Fruit fly (Drosophila melanogaster) whole organism, pupa: ENCODE data around the gene CG6951.

ENCODE experiments used
- CG10348 ChIP-seq: fragments of 200-800 bp; sonication (Bioruptor generic); IDR thresholded peaks from 2 replicates; pipeline ENCODE4 v1.3.6; 2022; ENCODE audit warnings: missing biosample characterization, missing genetic modification characterization
- CG12605 ChIP-seq: fragments of 200-800 bp; sonication (Bioruptor generic); IDR thresholded peaks from 2 replicates; pipeline ENCODE4 v1.3.6; 2022; ENCODE audit warnings: missing biosample characterization, missing genetic modification characterization
- CG13204 ChIP-seq: fragments of 200-800 bp; sonication (Bioruptor generic); optimal IDR thresholded peaks from 2 replicates; lab custom pipeline; 2018; ENCODE audit warnings: missing biosample characterization, mild to moderate bottlenecking, missing genetic modification characterization, moderate library complexity
- CG14655 ChIP-seq: fragments of 200-800 bp; sonication (Bioruptor generic); optimal IDR thresholded peaks from 3 replicates; lab custom pipeline; 2017; ENCODE audit warnings: mild to moderate bottlenecking, missing biosample characterization, missing genetic modification reagents, missing genetic modification characterization
- CG15710 ChIP-seq: fragments of 200-800 bp; sonication (Bioruptor generic); optimal IDR thresholded peaks from 2 replicates; lab custom pipeline; 2018; ENCODE audit warnings: missing biosample characterization, mild to moderate bottlenecking, missing genetic modification characterization, moderate library complexity
- CG17806 ChIP-seq: fragments of 200-800 bp; sonication (Bioruptor generic); optimal IDR thresholded peaks from 2 replicates; lab custom pipeline; 2018; ENCODE audit warnings: missing biosample characterization, mild to moderate bottlenecking, missing genetic modification characterization, moderate library complexity
- CG32121 ChIP-seq: fragments of 200-800 bp; sonication (Bioruptor generic); IDR thresholded peaks from 2 replicates; pipeline ENCODE4 v1.3.6; 2022; ENCODE audit warnings: missing biosample characterization, missing genetic modification characterization
- CG34367 ChIP-seq: fragments of 200-800 bp; sonication (Bioruptor generic); optimal IDR thresholded peaks from 2 replicates; lab custom pipeline; 2018; ENCODE audit warnings: missing biosample characterization, mild to moderate bottlenecking, missing genetic modification characterization
- CG4496 ChIP-seq: fragments of 200-800 bp; sonication (Bioruptor generic); IDR thresholded peaks from 3 replicates; pipeline ENCODE4 v1.3.6; 2022; ENCODE audit warnings: missing biosample characterization, missing genetic modification characterization
- CG8159 ChIP-seq: fragments of 200-800 bp; sonication (Bioruptor generic); optimal IDR thresholded peaks from 3 replicates; lab custom pipeline; 2018; ENCODE audit warnings: missing biosample characterization, mild to moderate bottlenecking, missing genetic modification characterization, moderate library complexity
- CG8301 ChIP-seq: fragments of 200-800 bp; sonication (Bioruptor generic); optimal IDR thresholded peaks from 2 replicates; lab custom pipeline; 2018; ENCODE audit warnings: missing biosample characterization, mild to moderate bottlenecking, missing genetic modification characterization
- CG9948 ChIP-seq: fragments of 200-800 bp; sonication (Bioruptor generic); optimal IDR thresholded peaks from 2 replicates; lab custom pipeline; 2018; ENCODE audit warnings: missing biosample characterization, mild to moderate bottlenecking, missing genetic modification characterization, moderate library complexity
- D1 ChIP-seq: fragments of 200-800 bp; sonication (Bioruptor generic); optimal IDR thresholded peaks from 2 replicates; lab custom pipeline; 2018; ENCODE audit warnings: missing biosample characterization, mild to moderate bottlenecking, missing genetic modification characterization, moderate library complexity
- EcR ChIP-seq: fragments of 200-800 bp; sonication (Bioruptor generic); optimal IDR thresholded peaks from 3 replicates; lab custom pipeline; 2019; ENCODE audit warnings: missing biosample characterization, missing genetic modification characterization, mild to moderate bottlenecking, moderate library complexity, missing genetic modification reagents
- Ets98B ChIP-seq: fragments of 200-800 bp; sonication (Bioruptor generic); IDR thresholded peaks from 2 replicates; pipeline ENCODE4 v1.3.6; 2022; ENCODE audit warnings: missing biosample characterization, missing genetic modification characterization
- Pif1A ChIP-seq: fragments of 200-800 bp; sonication (Bioruptor generic); optimal IDR thresholded peaks from 3 replicates; lab custom pipeline; 2016; ENCODE audit warnings: missing biosample characterization, missing genetic modification characterization
- Pif1B ChIP-seq: fragments of 200-800 bp; sonication (Bioruptor generic); optimal IDR thresholded peaks from 3 replicates; lab custom pipeline; 2016; ENCODE audit warnings: missing biosample characterization, missing genetic modification characterization
- Snoo ChIP-seq: fragments of 200-800 bp; sonication (Bioruptor generic); optimal IDR thresholded peaks from 3 replicates; lab custom pipeline; 2017; ENCODE audit warnings: missing biosample characterization, mild to moderate bottlenecking, missing genetic modification characterization, inconsistent platforms
- fd96Ca ChIP-seq: fragments of 200-800 bp; sonication (Bioruptor generic); IDR thresholded peaks from 3 replicates; pipeline ENCODE4 v1.3.6; 2022; ENCODE audit warnings: missing biosample characterization, missing genetic modification characterization
- gl ChIP-seq: fragments of 200-800 bp; sonication (Bioruptor generic); optimal IDR thresholded peaks from 2 replicates; lab custom pipeline; 2018; ENCODE audit warnings: missing biosample characterization, mild to moderate bottlenecking, missing genetic modification characterization
- rn ChIP-seq: fragments of 200-800 bp; sonication (Bioruptor generic); IDR thresholded peaks from 2 replicates; pipeline ENCODE4 v1.3.6; 2022; ENCODE audit warnings: missing biosample characterization, missing genetic modification characterization

CG6951 gene

dm6 chr3L:20241163-20241970 lies at the start of gene CG6951, which contains the start of gene CG17233:
Gene CG6951 (plus strand): TSS chr3L:20241267.
Gene CG17233 (minus strand): TSS chr3L:20241903.
- TF ChIP-seq EcR (peak; percentile 21), CG4496 (GFP tag; lab: Robert Waterston, UW) (0 out of 3 replicates have a peak, but pooled peaks have one; percentile 7), CG32121 (GFP tag; lab: Robert Waterston, UW) (0 out of 2 replicates have a peak, but pooled peaks have one; percentile 21), fd96Ca (no peak; the same call in 2 of the 3 replicates)

DNA sequence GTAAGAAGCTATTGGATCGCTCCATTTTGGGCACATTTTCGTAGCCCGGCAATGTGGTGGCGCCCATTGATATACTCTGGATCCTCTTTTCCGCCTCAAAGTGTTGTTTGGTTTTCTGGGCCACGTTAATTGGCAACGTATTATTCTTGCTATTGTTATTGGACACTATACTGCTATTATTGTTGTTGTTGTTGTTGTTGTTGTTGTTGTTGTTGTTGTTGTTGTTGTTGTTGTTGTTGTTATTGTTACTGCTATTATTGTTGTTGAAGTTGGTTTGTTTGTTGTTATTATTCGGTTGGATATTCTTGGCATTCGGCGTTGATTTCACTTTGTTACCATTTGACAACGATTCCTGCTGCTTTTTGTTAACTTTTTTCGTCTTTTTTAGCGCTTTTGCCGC lies 49.2 kb upstream of the CG6951 start:
- TF ChIP-seq CG10348 (no peak), EcR (no peak), CG15710 (tag; lab: Kevin White, UChicago) (no peak), CG32121 (GFP tag; lab: Robert Waterston, UW) (no peak), rn (GFP tag; lab: Robert Waterston, UW) (no peak), CG13204 (GFP tag; lab: Kevin White, UChicago) (no peak), fd96Ca (no peak), CG4496 (GFP tag; lab: Robert Waterston, UW) (no peak), D1 (tag; lab: Kevin White, UChicago) (no peak), CG8301 (tag; lab: Kevin White, UChicago) (no peak), Snoo (tag; lab: Kevin White, UChicago) (no peak), CG9948 (no peak)
- TF ChIP-seq, all 21 proteins: peak for 0

DNA sequence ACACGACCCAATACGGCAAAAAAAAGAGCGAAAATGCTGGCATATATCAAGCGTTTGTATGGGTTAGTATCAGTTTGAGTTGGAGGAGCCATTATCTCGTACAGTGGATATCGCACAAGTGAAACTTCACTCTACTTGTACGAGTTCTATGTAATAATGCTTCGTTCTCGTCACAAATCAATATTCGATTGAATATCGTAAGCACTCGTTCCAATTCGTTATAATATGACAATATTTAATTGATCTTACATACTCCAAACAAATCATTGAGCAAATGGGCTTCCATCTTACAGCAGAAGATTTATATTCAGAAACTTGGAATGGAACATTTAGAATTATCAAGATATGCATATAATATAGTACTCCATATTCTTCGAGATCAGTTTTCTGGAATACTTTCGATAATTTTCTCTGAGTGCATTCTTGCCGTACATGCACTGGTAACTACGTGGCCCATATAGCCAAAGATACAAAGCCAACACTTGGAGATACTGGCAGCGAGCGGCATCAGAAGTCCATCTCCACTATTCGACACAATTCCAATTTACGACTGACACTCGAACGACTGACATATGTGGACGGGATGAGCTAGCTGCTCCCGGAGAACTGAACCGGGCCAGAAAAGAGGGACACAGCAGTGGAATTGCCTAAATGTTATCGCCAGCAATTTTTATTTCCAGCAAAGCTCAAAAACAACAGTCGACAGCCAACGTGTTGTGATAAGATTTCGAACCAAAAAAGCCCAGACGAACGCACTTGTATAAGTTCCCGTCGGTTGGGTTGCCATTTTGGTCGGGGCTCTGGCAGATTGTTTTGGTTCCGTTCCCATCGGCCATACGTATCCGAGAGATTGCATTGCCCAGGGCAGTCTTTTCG lies 48.0 kb upstream of the CG6951 start:
- TF ChIP-seq CG17806 (tag; lab: Kevin White, UChicago) = no peak
- peak; percentile 6 for TF ChIP-seq CG15710 (tag; lab: Kevin White, UChicago)
- peak; percentile 47 for TF ChIP-seq CG14655 (GFP tag; lab: Kevin White, UChicago)
- TF ChIP-seq CG8159 = peak; percentile 16

- TF ChIP-seq CG32121 (GFP tag; lab: Robert Waterston, UW) (no peak), CG13204 (GFP tag; lab: Kevin White, UChicago) (no peak), CG8159 (no peak), EcR (no peak), CG9948 (no peak), Snoo (tag; lab: Kevin White, UChicago) (no peak), CG34367 (no peak), CG8301 (tag; lab: Kevin White, UChicago) (no peak)
These were observed 47.4 kb upstream of the CG6951 start for dm6 chr3L:20193748-20194058.

DNA sequence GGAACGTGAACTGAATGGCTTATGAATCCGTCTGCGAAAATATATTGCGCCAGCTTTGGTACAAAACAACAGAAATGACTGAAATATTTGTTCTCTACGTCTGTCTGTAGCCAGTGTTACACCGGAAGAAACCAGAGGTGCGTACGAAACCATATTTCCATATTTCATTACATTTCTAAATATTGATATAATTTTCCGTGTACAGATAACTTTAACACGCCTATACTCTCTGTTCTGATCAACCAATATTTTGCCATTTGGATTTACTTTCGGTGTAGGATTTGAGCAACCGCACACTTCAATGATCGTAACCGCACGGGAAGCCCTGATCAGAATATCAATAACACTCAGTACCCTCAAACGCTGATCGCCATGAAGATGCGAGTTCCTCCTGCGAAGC lies 46.3 kb upstream of the CG6951 start:
- no peak for TF ChIP-seq CG10348
- peak; percentile 51 for TF ChIP-seq Pif1A
- peak; percentile 60 for TF ChIP-seq Pif1B (GFP tag; lab: Kevin White, UChicago)
- TF ChIP-seq D1 (tag; lab: Kevin White, UChicago) = no peak
- TF ChIP-seq CG13204 (GFP tag; lab: Kevin White, UChicago) = no peak
- TF ChIP-seq EcR = no peak
- TF ChIP-seq CG8301 (tag; lab: Kevin White, UChicago) = peak; percentile 56
- peak; percentile 78 for TF ChIP-seq CG4496 (GFP tag; lab: Robert Waterston, UW)
- peak; percentile 67 for TF ChIP-seq Ets98B (GFP tag; lab: Robert Waterston, UW)
- TF ChIP-seq CG8159 = peak; percentile 40
- peak; percentile 59; the same call in 1 of the 2 replicates for TF ChIP-seq CG32121 (GFP tag; lab: Robert Waterston, UW)
- TF ChIP-seq gl = no peak
- TF ChIP-seq CG15710 (tag; lab: Kevin White, UChicago) = peak; percentile 57
- no peak for TF ChIP-seq rn (GFP tag; lab: Robert Waterston, UW)
- peak; percentile 64 for TF ChIP-seq CG17806 (tag; lab: Kevin White, UChicago)
- peak; percentile 72; the same call in 2 of the 3 replicates for TF ChIP-seq fd96Ca
- peak; percentile 71 for TF ChIP-seq CG14655 (GFP tag; lab: Kevin White, UChicago)
- peak; percentile 55 for TF ChIP-seq Snoo (tag; lab: Kevin White, UChicago)
- peak; percentile 58 for TF ChIP-seq CG34367
- peak; percentile 54 for TF ChIP-seq CG9948
- TF ChIP-seq CG12605 (GFP tag; lab: Robert Waterston, UW) = no peak

dm6 chr3L:20195875-20196274 lies 45.2 kb upstream of the CG6951 start:
- TF ChIP-seq CG17806 (tag; lab: Kevin White, UChicago) (peak; percentile 86), Snoo (tag; lab: Kevin White, UChicago) (peak; percentile 2), rn (GFP tag; lab: Robert Waterston, UW) (peak; percentile 65; the same call in 1 of the 2 replicates), Pif1B (GFP tag; lab: Kevin White, UChicago) (peak; percentile 86), CG8301 (tag; lab: Kevin White, UChicago) (peak; percentile 91), CG9948 (peak; percentile 83), EcR (peak; percentile 54), CG8159 (peak; percentile 85), CG32121 (GFP tag; lab: Robert Waterston, UW) (peak; percentile 81), CG13204 (GFP tag; lab: Kevin White, UChicago) (peak; percentile 48), gl (peak; percentile 67), CG34367 (peak; percentile 85), CG10348 (peak; percentile 50; the same call in 1 of the 2 replicates), CG15710 (tag; lab: Kevin White, UChicago) (peak; percentile 88), CG14655 (GFP tag; lab: Kevin White, UChicago) (peak; percentile 92), Pif1A (peak; percentile 90), CG4496 (GFP tag; lab: Robert Waterston, UW) (peak; percentile 90), D1 (tag; lab: Kevin White, UChicago) (peak; percentile 73), Ets98B (GFP tag; lab: Robert Waterston, UW) (peak; percentile 88), CG12605 (GFP tag; lab: Robert Waterston, UW) (peak; percentile 78), fd96Ca (peak; percentile 94)
